Fruit fly (Drosophila melanogaster): ENCODE data around the gene btsz.

btsz gene

dm6 chr3R:14917927-14918829 is 42.9 kb upstream of the btsz start, which contains the start of gene Sdr (continued):
- TF ChIP-seq Eip74EF (GFP tag; optimal IDR thresholded peaks at IDR 0.05), result no peak
- TF ChIP-seq al (GFP tag; IDR thresholded peaks at IDR 0.05), result no peak
- TF ChIP-seq Xbp1 (GFP tag; optimal IDR thresholded peaks at IDR 0.05), result no peak
- TF ChIP-seq nom (GFP tag; optimal IDR thresholded peaks at IDR 0.05), result no peak
- TF ChIP-seq Kr (GFP tag; optimal IDR thresholded peaks at IDR 0.05), result no peak
- TF ChIP-seq dimm (GFP tag; IDR thresholded peaks at IDR 0.05), result no peak
- TF ChIP-seq CG3065 (GFP tag; optimal IDR thresholded peaks at IDR 0.05), result no peak
- TF ChIP-seq CG12155 (GFP tag; optimal IDR thresholded peaks at IDR 0.05), result no peak
- TF ChIP-seq CG4424 (GFP tag; optimal IDR thresholded peaks at IDR 0.05), result no peak
- TF ChIP-seq Dek (tag; optimal IDR thresholded peaks at IDR 0.05), result no peak
- no peak for TF ChIP-seq Fer1 (GFP tag; optimal IDR thresholded peaks at IDR 0.05)
- TF ChIP-seq wor (GFP tag; IDR thresholded peaks at IDR 0.05), result no peak
- no peak for TF ChIP-seq Elba2 (GFP tag; optimal IDR thresholded peaks at IDR 0.05)
- TF ChIP-seq Mrtf (GFP tag; IDR thresholded peaks at IDR 0.05), result no peak
- TF ChIP-seq CG15514 (GFP tag; optimal IDR thresholded peaks at IDR 0.05), result no peak
- no peak for TF ChIP-seq gcm (GFP tag; optimal IDR thresholded peaks at IDR 0.05)
- TF ChIP-seq CG32772 (GFP tag; IDR thresholded peaks at IDR 0.05), result no peak

dm6 chr3R:14912449-14912987 is 37.2 kb upstream of the btsz start:
- TF ChIP-seq Ada2b (GFP tag; IDR thresholded peaks at IDR 0.05) (0 out of 2 replicates have a peak, but pooled peaks have one; percentile 30), HLH3B (GFP tag; IDR thresholded peaks at IDR 0.05) (0 out of 2 replicates have a peak, but pooled peaks have one; percentile 40), CG42726 (GFP tag; IDR thresholded peaks at IDR 0.05; ENCODE audit: partially characterized antibody) (no peak), Oli (tag; optimal IDR thresholded peaks at IDR 0.05) (no peak), pan (optimal IDR thresholded peaks at IDR 0.05) (no peak), pan (GFP tag; optimal IDR thresholded peaks at IDR 0.05 in 1 of 2, IDR thresholded peaks at IDR 0.05 in 1 of 2) (peak in 1 of 2 experiments; percentile 21), caup (GFP tag; optimal IDR thresholded peaks at IDR 0.05; ENCODE audit: severe bottlenecking) (peak; percentile 22), prd (optimal IDR thresholded peaks at IDR 0.05) (no peak), prd (GFP tag; IDR thresholded peaks at IDR 0.05) (0 out of 3 replicates have a peak, but pooled peaks have one; percentile 5), BtbVII (GFP tag; optimal IDR thresholded peaks at IDR 0.05) (peak; percentile 2), Ets65A (GFP tag) (peak; percentile 62), chif (GFP tag; optimal IDR thresholded peaks at IDR 0.05) (peak in 1 of 2 experiments; percentile 4), lola (GFP tag; optimal IDR thresholded peaks at IDR 0.05) (no peak), Fer3 (tag; optimal IDR thresholded peaks at IDR 0.05) (peak; percentile 40), CG2116 (GFP tag; optimal IDR thresholded peaks at IDR 0.05) (no peak), Hey (tag; optimal IDR thresholded peaks at IDR 0.05) (peak; percentile 27), cwo (GFP tag; optimal IDR thresholded peaks at IDR 0.05) (peak; percentile 54), CG9932 (GFP tag; IDR thresholded peaks at IDR 0.05) (0 out of 2 replicates have a peak, but pooled peaks have one; percentile 15), row (GFP tag; IDR thresholded peaks at IDR 0.05) (0 out of 3 replicates have a peak, but pooled peaks have one; percentile 28), Hr51 (GFP tag; optimal IDR thresholded peaks at IDR 0.05) (peak in 1 of 2 experiments; percentile 6), sisA (GFP tag; IDR thresholded peaks at IDR 0.05) (peak; percentile 39), sob (GFP tag; IDR thresholded peaks at IDR 0.05) (no peak), CG32767 (GFP tag; IDR thresholded peaks at IDR 0.05) (no peak), slbo (GFP tag; IDR thresholded peaks at IDR 0.05) (peak; percentile 38; the same call in 1 of the 2 replicates), Hmr (GFP tag; optimal IDR thresholded peaks at IDR 0.05) (peak; percentile 12), C15 (GFP tag; IDR thresholded peaks at IDR 0.05) (no peak), Oaz (GFP tag; IDR thresholded peaks at IDR 0.05) (no peak), dmrt99B (tag; optimal IDR thresholded peaks at IDR 0.05) (peak; percentile 20), lab (GFP tag; optimal IDR thresholded peaks at IDR 0.05) (peak; percentile 67), corto (GFP tag; optimal IDR thresholded peaks at IDR 0.05) (no peak)
